Worm (Caenorhabditis elegans) whole organism, L2 larva: ENCODE data around the gene copd-1.

Source experiments
- mdl-1 ChIP-seq, 2 experiments: fragments of 150-350 bp in 1 of 2; sonication (generic microtip) in 1 of 2; optimal IDR thresholded peaks; 2 replicates each; lab custom pipeline; 2017; ENCODE audit warnings: missing biosample characterization in 2 of 2, missing genetic modification characterization in 2 of 2
- nhr-237 ChIP-seq: fragments of 150-350 bp; optimal IDR thresholded peaks from 2 replicates; lab custom pipeline; 2014; ENCODE audit warnings: missing biosample characterization, missing genetic modification characterization
- skn-1 ChIP-seq: sonication (generic microtip); optimal IDR thresholded peaks from 2 replicates; lab custom pipeline; 2017; ENCODE audit warnings: missing biosample characterization, missing genetic modification characterization
- unc-62 ChIP-seq: fragments of 150-350 bp; optimal IDR thresholded peaks from 2 replicates; lab custom pipeline; 2014; ENCODE audit warnings: missing biosample characterization, missing genetic modification reagents, missing genetic modification characterization
- zag-1 ChIP-seq: fragments of 150-350 bp; optimal IDR thresholded peaks from 2 replicates; lab custom pipeline; 2014; ENCODE audit warnings: missing biosample characterization, missing genetic modification characterization
- ztf-4 ChIP-seq: fragments of 150-350 bp; optimal IDR thresholded peaks from 2 replicates; lab custom pipeline; 2014; ENCODE audit warnings: missing biosample characterization, missing genetic modification characterization

- TF ChIP-seq zag-1 (no peak), mdl-1 (tag; optimal IDR thresholded peaks at IDR 0.05; lab: Kevin White, UChicago) (no peak), ztf-4 (tag; lab: Kevin White, UChicago) (no peak), unc-62 (GFP tag; lab: Kevin White, UChicago) (no peak), skn-1 (no peak), nhr-237 (no peak)
Observed at ce11 chrIII:6607067-6607466, 17.7 kb downstream of the copd-1 start.
